Fruit fly (Drosophila melanogaster): ENCODE results near the gene CG31546.
A peak's percentile ranks its signal among the peaks of the same experiment; 100 is the strongest.

DNA sequence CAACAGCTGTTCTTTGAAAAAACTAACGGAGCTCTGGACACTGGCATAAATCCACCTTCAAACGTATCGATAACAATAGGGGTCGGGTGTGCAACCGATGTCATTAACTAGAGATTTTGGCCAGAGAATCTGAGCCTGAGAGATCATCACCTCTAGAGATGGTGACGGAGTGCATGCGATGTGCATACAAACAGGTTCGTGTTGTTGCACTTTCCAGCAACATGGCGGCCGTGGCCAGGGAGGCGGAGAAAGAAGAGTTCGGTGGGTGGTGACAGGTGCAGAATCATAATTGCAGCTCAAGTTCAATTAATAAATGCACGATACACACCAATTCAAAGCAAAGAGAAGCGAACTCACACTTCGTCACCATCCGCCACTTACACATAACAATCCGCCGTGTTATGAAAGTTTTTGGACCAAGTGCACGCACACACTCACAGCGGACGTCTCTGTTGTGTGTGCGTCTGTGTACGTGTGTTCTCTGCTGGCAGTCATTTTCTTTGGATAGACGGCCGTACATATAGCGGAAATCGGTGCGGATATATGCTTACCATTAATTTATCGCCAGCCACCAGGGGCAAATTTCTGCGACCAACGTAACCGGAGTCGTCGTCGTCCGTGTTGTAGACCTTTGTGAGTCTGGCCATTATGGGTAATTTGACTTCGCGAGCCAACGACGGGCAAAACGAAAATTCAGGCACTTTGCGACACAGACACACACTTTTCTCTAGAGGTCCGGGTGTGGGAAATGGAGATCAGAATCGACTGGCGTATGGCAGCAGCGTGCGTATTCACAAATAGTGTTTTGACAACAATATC, 23.8 kb upstream of the CG31546 start:
- no peak for TF ChIP-seq CG8159 (tag; optimal IDR thresholded peaks at IDR 0.05)
- no peak for TF ChIP-seq CG10348 (GFP tag; IDR thresholded peaks at IDR 0.05)
- no peak for TF ChIP-seq gl (tag; optimal IDR thresholded peaks at IDR 0.05)
- no peak for TF ChIP-seq CG8301 (tag; optimal IDR thresholded peaks at IDR 0.05)
- TF ChIP-seq CG15710 (tag; optimal IDR thresholded peaks at IDR 0.05), result no peak
- no peak for TF ChIP-seq Pif1B (GFP tag; optimal IDR thresholded peaks at IDR 0.05)
- no peak for TF ChIP-seq D1 (tag; optimal IDR thresholded peaks at IDR 0.05)
- no peak for TF ChIP-seq rn (GFP tag; IDR thresholded peaks at IDR 0.05)
- TF ChIP-seq CG12605 (GFP tag; IDR thresholded peaks at IDR 0.05), result no peak
- TF ChIP-seq EcR (GFP tag; optimal IDR thresholded peaks at IDR 0.05), result peak; percentile 62
- peak; percentile 27; the same call in 1 of the 2 replicates for TF ChIP-seq CG32121 (GFP tag; IDR thresholded peaks at IDR 0.05)

Measured in whole organism, pupa.